Fruit fly (Drosophila melanogaster): ENCODE data around the gene Cp19.
A peak's percentile ranks its signal among the peaks of the same experiment; 100 is the strongest.

Gene Cp19

dm6 chr3L:8700643-8701208, 28.9 kb upstream of the Cp19 start (continued):
- no peak for TF ChIP-seq CG33557 (GFP tag; optimal IDR thresholded peaks at IDR 0.05)
- peak; percentile 54; the same call in 1 of the 2 replicates for TF ChIP-seq wdn (GFP tag; IDR thresholded peaks at IDR 0.05)
- peak; percentile 26 for TF ChIP-seq CG8290 (GFP tag; optimal IDR thresholded peaks at IDR 0.05)
- TF ChIP-seq CG8290 (tag; optimal IDR thresholded peaks at IDR 0.05), result peak in 1 of 2 experiments; percentile 80
- TF ChIP-seq pita (GFP tag; optimal IDR thresholded peaks at IDR 0.05), result no peak
- TF ChIP-seq Dip2 (GFP tag; IDR thresholded peaks at IDR 0.05), result peak; percentile 24; the same call in 1 of the 2 replicates
- TF ChIP-seq CkIIα-i1 (GFP tag; IDR thresholded peaks at IDR 0.05), result 0 out of 2 replicates have a peak, but pooled peaks have one; percentile 32
- TF ChIP-seq cwo (GFP tag; optimal IDR thresholded peaks at IDR 0.05), result peak; percentile 91
- TF ChIP-seq Trl (optimal IDR thresholded peaks at IDR 0.05), result no peak
- peak; percentile 68 for TF ChIP-seq Trl (GFP tag; optimal IDR thresholded peaks at IDR 0.05)
- TF ChIP-seq CG10209 (GFP tag; optimal IDR thresholded peaks at IDR 0.05), result peak; percentile 83
- peak; percentile 83 to 86 for TF ChIP-seq dpn (GFP tag; optimal IDR thresholded peaks at IDR 0.05)
- no peak; the same call in 1 of the 2 replicates for TF ChIP-seq CG17328 (GFP tag; IDR thresholded peaks at IDR 0.05)
- peak; percentile 93 for TF ChIP-seq CG9727 (GFP tag; optimal IDR thresholded peaks at IDR 0.05)
- TF ChIP-seq chn (GFP tag; optimal IDR thresholded peaks at IDR 0.05), result peak; percentile 49
- TF ChIP-seq CG43689 (GFP tag; IDR thresholded peaks at IDR 0.05), result no peak
- TF ChIP-seq CG30403 (GFP tag; optimal IDR thresholded peaks at IDR 0.05), result peak; percentile 89
- peak; percentile 47; the same call in 1 of the 2 replicates for TF ChIP-seq CG11085 (GFP tag; IDR thresholded peaks at IDR 0.05)
- TF ChIP-seq Sry-δ (GFP tag; optimal IDR thresholded peaks at IDR 0.05), result peak; percentile 46
- TF ChIP-seq CG4328 (GFP tag; optimal IDR thresholded peaks at IDR 0.05), result peak; percentile 16
- peak; percentile 62 for TF ChIP-seq CG10147 (GFP tag; optimal IDR thresholded peaks at IDR 0.05)
- TF ChIP-seq abd-A (tag; optimal IDR thresholded peaks at IDR 0.05), result no peak
- TF ChIP-seq CG5245 (GFP tag; optimal IDR thresholded peaks at IDR 0.05), result peak; percentile 50
- TF ChIP-seq hbn (GFP tag; IDR thresholded peaks at IDR 0.05; ENCODE audit: partially characterized antibody), result no peak
- TF ChIP-seq D19B (GFP tag; optimal IDR thresholded peaks at IDR 0.05), result peak; percentile 60
- TF ChIP-seq chm (GFP tag; IDR thresholded peaks at IDR 0.05), result no peak; the same call in 1 of the 2 replicates
- TF ChIP-seq CG5953 (GFP tag; IDR thresholded peaks at IDR 0.05), result peak; percentile 55; the same call in 1 of the 2 replicates
- TF ChIP-seq zfh1 (GFP tag; IDR thresholded peaks at IDR 0.05), result peak; percentile 68; the same call in 2 of the 3 replicates
- TF ChIP-seq sim (GFP tag; IDR thresholded peaks at IDR 0.05), result 0 out of 2 replicates have a peak, but pooled peaks have one; percentile 4
- peak; percentile 27 for TF ChIP-seq CG13123 (GFP tag; optimal IDR thresholded peaks at IDR 0.05)
- peak; percentile 37 for TF ChIP-seq CG2202 (tag; optimal IDR thresholded peaks at IDR 0.05)
- peak; percentile 81 for TF ChIP-seq HLH54F (GFP tag; optimal IDR thresholded peaks at IDR 0.05)
- peak; percentile 45 for TF ChIP-seq CG3838 (GFP tag; optimal IDR thresholded peaks at IDR 0.05)
- TF ChIP-seq CG11093 (GFP tag; IDR thresholded peaks at IDR 0.05), result peak; percentile 67; the same call in 2 of the 3 replicates
- peak; percentile 85 for TF ChIP-seq shn (GFP tag; optimal IDR thresholded peaks at IDR 0.05)
- TF ChIP-seq Kr (GFP tag; optimal IDR thresholded peaks at IDR 0.05), result no peak
- peak; percentile 73 for TF ChIP-seq tin (GFP tag; optimal IDR thresholded peaks at IDR 0.05)
- TF ChIP-seq onecut (GFP tag; IDR thresholded peaks at IDR 0.05), result peak; percentile 68
- TF ChIP-seq rib (GFP tag; IDR thresholded peaks at IDR 0.05), result no peak
- no peak for TF ChIP-seq knrl (GFP tag; IDR thresholded peaks at IDR 0.05; ENCODE audit: partially characterized antibody)
- no peak for TF ChIP-seq pan (optimal IDR thresholded peaks at IDR 0.05)
- TF ChIP-seq pan (GFP tag; optimal IDR thresholded peaks at IDR 0.05 in 1 of 2, IDR thresholded peaks at IDR 0.05 in 1 of 2), result peak in 1 of 2 experiments; percentile 75
- peak; percentile 77 for TF ChIP-seq CG7357 (GFP tag; IDR thresholded peaks at IDR 0.05)
- TF ChIP-seq Bgb (GFP tag; IDR thresholded peaks at IDR 0.05; ENCODE audit: partially characterized antibody), result no peak
- no peak for TF ChIP-seq usp (GFP tag; optimal IDR thresholded peaks at IDR 0.05)
- peak; percentile 55 for TF ChIP-seq sd (tag; optimal IDR thresholded peaks at IDR 0.05)
- TF ChIP-seq CG31365 (tag; optimal IDR thresholded peaks at IDR 0.05), result peak; percentile 38
- peak; percentile 45 for TF ChIP-seq CG3163 (GFP tag; optimal IDR thresholded peaks at IDR 0.05)
- peak; percentile 83 for TF ChIP-seq CG12391 (tag; optimal IDR thresholded peaks at IDR 0.05)
- TF ChIP-seq CG10267 (tag; optimal IDR thresholded peaks at IDR 0.05), result peak; percentile 75
- no peak for TF ChIP-seq CG16779 (GFP tag; IDR thresholded peaks at IDR 0.05)
